Fruit fly (Drosophila melanogaster) whole organism, adult: ENCODE measurements around the gene CG15539.

Experiments
- CG1620 ChIP-seq: fragments of 200-800 bp; sonication (Bioruptor generic); optimal IDR thresholded peaks from 2 replicates; lab custom pipeline; 2016; ENCODE audit warnings: missing biosample characterization, missing genetic modification characterization
- CG7045 ChIP-seq: fragments of 200-800 bp; sonication (Bioruptor generic); optimal IDR thresholded peaks from 2 replicates; lab custom pipeline; 2017; ENCODE audit warnings: missing biosample characterization, mild to moderate bottlenecking, missing genetic modification characterization
- Crg-1 ChIP-seq: fragments of 200-800 bp; sonication (Bioruptor generic); optimal IDR thresholded peaks from 2 replicates; lab custom pipeline; 2016; ENCODE audit warnings: missing biosample characterization, missing genetic modification characterization
- bab1 ChIP-seq: fragments of 200-800 bp; sonication (Bioruptor generic); optimal IDR thresholded peaks from 3 replicates; lab custom pipeline; 2019; ENCODE audit warnings: missing biosample characterization, mild to moderate bottlenecking, missing genetic modification characterization, moderate library complexity
- cic ChIP-seq: fragments of 200-800 bp; sonication (Bioruptor generic); optimal IDR thresholded peaks from 2 replicates; lab custom pipeline; 2017; ENCODE audit warnings: missing biosample characterization, mild to moderate bottlenecking, missing genetic modification characterization, moderate library complexity
- cnc ChIP-seq, 2 experiments: fragments of >200 bp; optimal IDR thresholded peaks; 2 replicates each; lab custom pipeline; 2017
- kay ChIP-seq: fragments of 200-800 bp; sonication (Bioruptor generic); peaks from one replicate; lab custom pipeline; 2016; ENCODE audit warnings: missing biosample characterization, missing genetic modification characterization, borderline replicate concordance
- ovo ChIP-seq: fragments of 200-800 bp; sonication (Bioruptor generic); optimal IDR thresholded peaks from 2 replicates; lab custom pipeline; 2016; ENCODE audit warnings: missing biosample characterization, missing genetic modification characterization
- pad ChIP-seq: fragments of 200-800 bp; sonication (Bioruptor generic); optimal IDR thresholded peaks from 3 replicates; lab custom pipeline; 2017; ENCODE audit warnings: missing biosample characterization, missing genetic modification characterization, mild to moderate bottlenecking, moderate library complexity, missing genetic modification reagents
- toe ChIP-seq: fragments of 200-800 bp; sonication (Bioruptor generic); optimal IDR thresholded peaks from 2 replicates; lab custom pipeline; 2016; ENCODE audit warnings: missing biosample characterization, missing genetic modification characterization

DNA sequence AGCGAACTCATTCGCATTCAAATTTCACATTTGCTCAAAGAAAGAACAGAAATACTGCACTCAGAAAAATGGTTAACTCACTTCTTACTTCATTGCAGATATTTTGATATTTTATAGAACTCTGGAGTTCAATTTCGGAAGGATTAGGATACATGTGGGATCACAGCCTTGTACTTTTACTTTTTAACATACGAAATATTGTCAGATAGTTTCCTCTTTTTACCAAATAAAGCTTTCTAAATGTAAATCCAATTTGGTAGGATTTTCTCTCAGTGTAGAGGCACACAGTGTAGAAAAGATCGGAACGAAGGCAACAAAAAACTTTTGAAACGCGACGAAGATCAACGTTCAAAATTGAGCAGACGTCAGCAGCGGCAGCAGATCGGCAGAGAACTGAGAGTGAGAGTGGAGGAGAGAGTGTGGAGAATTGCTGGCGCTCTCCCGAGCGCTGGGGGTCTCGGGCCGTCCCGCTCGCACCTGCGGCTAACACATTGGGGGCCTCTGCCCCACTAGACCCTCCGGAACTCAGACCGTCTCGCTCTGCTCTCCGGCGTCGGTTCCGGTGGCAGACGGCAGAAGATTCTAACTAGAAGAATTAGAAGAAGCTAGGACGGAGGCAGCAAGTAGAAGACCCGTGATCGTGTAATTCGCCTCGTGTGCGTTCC is 26.3 kb downstream of the CG15539 start, which contains the start of gene tmod:
- TF ChIP-seq CG7045 (GFP tag; lab: Kevin White, UChicago) (no peak), Crg-1 (GFP tag; lab: Kevin White, UChicago) (no peak), bab1 (GFP tag; lab: Kevin White, UChicago) (peak; percentile 18), pad (peak; percentile 59), ovo (GFP tag; lab: Kevin White, UChicago) (no peak), cnc (optimal IDR thresholded peaks at IDR 0.05; lab: Kevin White, UChicago) (no peak), kay (GFP tag; lab: Kevin White, UChicago) (no peak), cic (GFP tag; lab: Kevin White, UChicago) (no peak), CG1620 (no peak), toe (GFP tag; lab: Kevin White, UChicago) (no peak)
